Worm (Caenorhabditis elegans): Measurements from ENCODE around the gene B0252.11.

The B0252.11 gene

ce11 chrII:6951250-6951806, 33.7 kb upstream of the B0252.11 start, which contains the start of the genes malt-1 and ceh-38 (continued):
- TF ChIP-seq nhr-84 (tag; optimal IDR thresholded peaks at IDR 0.05) = no peak
- peak; percentile 94 for TF ChIP-seq fos-1 (tag; optimal IDR thresholded peaks at IDR 0.05)
- peak; percentile 97 for TF ChIP-seq nhr-85 (tag)
- peak; percentile 95 for TF ChIP-seq rnt-1 (tag; optimal IDR thresholded peaks at IDR 0.05)
- peak; percentile 71 for TF ChIP-seq ceh-8 (GFP tag; optimal IDR thresholded peaks at IDR 0.05)
- no peak for TF ChIP-seq Y116A8C.19 (tag; optimal IDR thresholded peaks at IDR 0.05; ENCODE audit: borderline replicate concordance)
- TF ChIP-seq tbx-2 (tag; optimal IDR thresholded peaks at IDR 0.05) = peak; percentile 96
- TF ChIP-seq C16A3.4 (tag; optimal IDR thresholded peaks at IDR 0.05) = peak; percentile 97
- peak; percentile 78 for TF ChIP-seq vab-15 (tag; optimal IDR thresholded peaks at IDR 0.05)
- TF ChIP-seq nhr-77 (tag; optimal IDR thresholded peaks at IDR 0.05) = peak; percentile 96
- peak; percentile 94 for TF ChIP-seq lin-39 (tag; optimal IDR thresholded peaks at IDR 0.05)
- peak; percentile 86 for TF ChIP-seq elt-2 (tag; optimal IDR thresholded peaks at IDR 0.05)
- peak; percentile 74 for TF ChIP-seq sup-37 (GFP tag; optimal IDR thresholded peaks at IDR 0.05)
- TF ChIP-seq lin-35 (GFP tag; optimal IDR thresholded peaks at IDR 0.05) = peak; percentile 88 to 92
- peak; percentile 77 to 97 for TF ChIP-seq mdl-1 (tag; optimal IDR thresholded peaks at IDR 0.05)
- TF ChIP-seq nhr-47 (tag; optimal IDR thresholded peaks at IDR 0.05) = peak; percentile 96
- TF ChIP-seq hlh-17 (GFP tag; optimal IDR thresholded peaks at IDR 0.05; ENCODE audit: borderline replicate concordance) = no peak
- TF ChIP-seq aly-2 (tag; optimal IDR thresholded peaks at IDR 0.05) = peak; percentile 71
- TF ChIP-seq sptf-1 (tag; optimal IDR thresholded peaks at IDR 0.05) = no peak
- peak; percentile 86 for TF ChIP-seq blmp-1 (tag; optimal IDR thresholded peaks at IDR 0.05)
- TF ChIP-seq dsc-1 (tag; optimal IDR thresholded peaks at IDR 0.05) = peak; percentile 92
- TF ChIP-seq nhr-71 (tag; optimal IDR thresholded peaks at IDR 0.05) = peak; percentile 98
- no peak for TF ChIP-seq ces-1 (GFP tag; optimal IDR thresholded peaks at IDR 0.05)
- no peak for TF ChIP-seq hlh-4 (tag; optimal IDR thresholded peaks at IDR 0.05)
- peak; percentile 96 for TF ChIP-seq lin-13 (GFP tag; optimal IDR thresholded peaks at IDR 0.05)
- peak; percentile 98 for TF ChIP-seq lin-14 (GFP tag; optimal IDR thresholded peaks at IDR 0.05)
- TF ChIP-seq snpc-4 (tag; optimal IDR thresholded peaks at IDR 0.05) = peak; percentile 93
- TF ChIP-seq egl-27 (tag; optimal IDR thresholded peaks at IDR 0.05) = peak; percentile 65 to 82
- TF ChIP-seq ceh-63 (GFP tag; optimal IDR thresholded peaks at IDR 0.05) = peak; percentile 84
- no peak for TF ChIP-seq pag-3 (tag; optimal IDR thresholded peaks at IDR 0.05; ENCODE audit: borderline replicate concordance, insufficient read depth)
- peak; percentile 90 to 94 for TF ChIP-seq efl-1 (optimal IDR thresholded peaks at IDR 0.05)
- TF ChIP-seq efl-1 (GFP tag; optimal IDR thresholded peaks at IDR 0.05 in 1 of 2) = peak; percentile 77 to 98
- peak; percentile 93 for TF ChIP-seq irx-1 (tag; optimal IDR thresholded peaks at IDR 0.05)
- no peak for TF ChIP-seq tlp-1 (tag; optimal IDR thresholded peaks at IDR 0.05)
- TF ChIP-seq xbp-1 (tag; optimal IDR thresholded peaks at IDR 0.05) = peak; percentile 93
- TF ChIP-seq nhr-20 (tag; optimal IDR thresholded peaks at IDR 0.05) = peak; percentile 96
- TF ChIP-seq unc-62 (GFP tag; optimal IDR thresholded peaks at IDR 0.05) = no peak
- peak; percentile 84 for TF ChIP-seq fkh-10 (GFP tag; optimal IDR thresholded peaks at IDR 0.05)
- TF ChIP-seq lir-3 (tag; optimal IDR thresholded peaks at IDR 0.05; ENCODE audit: poor library complexity) = peak; percentile 87
- TF ChIP-seq jun-1 (tag; optimal IDR thresholded peaks at IDR 0.05) = peak; percentile 92
- peak; percentile 76 to 85 (median 84) for TF ChIP-seq dpl-1 (GFP tag; optimal IDR thresholded peaks at IDR 0.05)
- TF ChIP-seq zag-1 (tag; optimal IDR thresholded peaks at IDR 0.05) = peak; percentile 96
- TF ChIP-seq grh-1 (GFP tag; IDR thresholded peaks at IDR 0.05) = peak; percentile 76
- TF ChIP-seq unc-86 (tag; optimal IDR thresholded peaks at IDR 0.05) = peak; percentile 97
- peak; percentile 81 for TF ChIP-seq ama-1 (optimal IDR thresholded peaks at IDR 0.05)
- no peak for TF ChIP-seq C34B4.2 (tag; optimal IDR thresholded peaks at IDR 0.05)
- TF ChIP-seq elt-3 (tag; optimal IDR thresholded peaks at IDR 0.05) = peak in 3 of 6 experiments; percentile 19 to 76 (median 75)
- peak; percentile 90 for TF ChIP-seq nhr-237 (tag; optimal IDR thresholded peaks at IDR 0.05)
- TF ChIP-seq nhr-12 (tag; optimal IDR thresholded peaks at IDR 0.05) = no peak
- TF ChIP-seq nhr-19 (GFP tag; conservative IDR thresholded peaks at IDR 0.05) = peak; percentile 92
- TF ChIP-seq mep-1 (tag; optimal IDR thresholded peaks at IDR 0.05) = peak; percentile 97
- TF ChIP-seq ceh-82 (tag; optimal IDR thresholded peaks at IDR 0.05) = peak; percentile 81 to 94 (median 84)

Measured in whole organism, L1 larva.